Worm (Caenorhabditis elegans) whole organism, early embryonic: Measurements from ENCODE around the gene gos-28.

Experiments used
- B0310.2 ChIP-seq: sonication (generic microtip); optimal IDR thresholded peaks from 2 replicates; lab custom pipeline; 2016; ENCODE audit warnings: mild to moderate bottlenecking, missing genetic modification characterization, missing compliant biosample characterization
- F13C5.2 ChIP-seq: sonication (generic microtip); optimal IDR thresholded peaks from 2 replicates; lab custom pipeline; 2017; ENCODE audit warnings: mild to moderate bottlenecking, missing genetic modification characterization, inconsistent platforms, missing compliant biosample characterization
- aly-1 ChIP-seq: sonication (generic microtip); optimal IDR thresholded peaks from 2 replicates; lab custom pipeline; 2016; ENCODE audit warnings: missing genetic modification characterization, missing compliant biosample characterization
- ama-1 ChIP-seq: fragments of 150-350 bp; optimal IDR thresholded peaks from 2 replicates; lab custom pipeline; 2014
- ceh-13 ChIP-seq: fragments of 200-800 bp; sonication (Bioruptor generic); optimal IDR thresholded peaks from 2 replicates; lab custom pipeline; 2018; ENCODE audit warnings: mild to moderate bottlenecking, missing genetic modification characterization, missing compliant biosample characterization
- ceh-36 ChIP-seq: sonication (generic microtip); optimal IDR thresholded peaks from 2 replicates; lab custom pipeline; 2016; ENCODE audit warnings: missing genetic modification characterization, inconsistent platforms, missing compliant biosample characterization
- ets-7 ChIP-seq: sonication (generic microtip); optimal IDR thresholded peaks from 2 replicates; lab custom pipeline; 2016; ENCODE audit warnings: missing genotype, missing genetic modification characterization, missing compliant biosample characterization
- flt-1 ChIP-seq: fragments of 200-800 bp; sonication (Bioruptor generic); IDR thresholded peaks from 2 replicates; pipeline ENCODE4 v1.3.6; 2022; ENCODE audit warnings: missing genetic modification characterization, missing compliant biosample characterization
- hmbx-1 ChIP-seq: sonication (generic microtip); optimal IDR thresholded peaks from 2 replicates; lab custom pipeline; 2016; ENCODE audit warnings: mild to moderate bottlenecking, missing genetic modification characterization, missing compliant biosample characterization
- hmg-4 ChIP-seq: fragments of 200-800 bp; sonication (Bioruptor generic); optimal IDR thresholded peaks from 2 replicates; lab custom pipeline; 2018; ENCODE audit warnings: mild to moderate bottlenecking, missing genetic modification characterization, missing compliant biosample characterization
- hnd-1 ChIP-seq: sonication (generic microtip); optimal IDR thresholded peaks from 2 replicates; lab custom pipeline; 2016; ENCODE audit warnings: missing genetic modification characterization, missing compliant biosample characterization
- pes-1 ChIP-seq: fragments of 200-800 bp; sonication (Bioruptor generic); IDR thresholded peaks from 2 replicates; pipeline ENCODE4 v1.3.6; 2022; ENCODE audit warnings: missing genetic modification reagents, missing genetic modification characterization, missing compliant biosample characterization
- scrt-1 ChIP-seq: fragments of 200-800 bp; sonication (Bioruptor generic); IDR thresholded peaks from 2 replicates; pipeline ENCODE4 v1.3.6; 2022; ENCODE audit warnings: missing genetic modification characterization, missing compliant biosample characterization
- sea-1 ChIP-seq: fragments of 200-800 bp; sonication (Bioruptor generic); conservative IDR thresholded peaks from 2 replicates; pipeline ENCODE4 v1.3.6; 2022; ENCODE audit warnings: missing genetic modification characterization, missing compliant biosample characterization
- tbx-11 ChIP-seq: fragments of 200-800 bp; sonication (Bioruptor generic); IDR thresholded peaks from 2 replicates; pipeline ENCODE4 v1.3.6; 2022; ENCODE audit warnings: missing genetic modification characterization, missing compliant biosample characterization
- tbx-37 ChIP-seq: fragments of 200-800 bp; sonication (Bioruptor generic); conservative IDR thresholded peaks from 2 replicates; pipeline ENCODE4 v1.3.6; 2022; ENCODE audit warnings: missing genetic modification reagents, missing genetic modification characterization, missing compliant biosample characterization
- tra-4 ChIP-seq: sonication (generic microtip); optimal IDR thresholded peaks from 2 replicates; lab custom pipeline; 2017; ENCODE audit warnings: missing genetic modification characterization, missing compliant biosample characterization

Gene gos-28

ce11 chrIII:7323331-7323730 lies 25.6 kb downstream of the gos-28 start:
- no peak for TF ChIP-seq aly-1

- TF ChIP-seq tra-4 (tag; lab: Kevin White, UChicago) (no peak), ama-1 (no peak), tbx-11 (GFP tag; lab: Robert Waterston, UW) (no peak), ceh-13 (GFP tag; lab: Kevin White, UChicago) (no peak), hnd-1 (no peak), hmg-4 (no peak), sea-1 (GFP tag; lab: Robert Waterston, UW) (no peak), scrt-1 (GFP tag; lab: Robert Waterston, UW) (no peak), tbx-37 (GFP tag; lab: Robert Waterston, UW) (no peak), flt-1 (GFP tag; lab: Robert Waterston, UW) (no peak)
These were observed 27.0 kb downstream of the gos-28 start for ce11 chrIII:7322018-7322417.

- TF ChIP-seq pes-1 (GFP tag; lab: Robert Waterston, UW) (no peak), hmbx-1 (tag; lab: Kevin White, UChicago) (no peak), B0310.2 (tag; lab: Kevin White, UChicago) (no peak), flt-1 (GFP tag; lab: Robert Waterston, UW) (no peak)
These were observed 29.6 kb downstream of the gos-28 start, which contains the start of gene F56C9.8 for ce11 chrIII:7319390-7319789. TSS of gene F56C9.8 (minus strand) at chrIII:7319509.

ce11 chrIII:7317354-7317753 lies 31.6 kb downstream of the gos-28 start:
- TF ChIP-seq ama-1 (no peak), ceh-36 (no peak), ets-7 (tag; lab: Kevin White, UChicago) (no peak), hmbx-1 (tag; lab: Kevin White, UChicago) (no peak), hnd-1 (no peak)

- TF ChIP-seq hmg-4 (no peak), F13C5.2 (tag; lab: Kevin White, UChicago) (no peak), ceh-13 (GFP tag; lab: Kevin White, UChicago) (no peak), B0310.2 (tag; lab: Kevin White, UChicago) (no peak), pes-1 (GFP tag; lab: Robert Waterston, UW) (no peak), ets-7 (tag; lab: Kevin White, UChicago) (no peak), sea-1 (GFP tag; lab: Robert Waterston, UW) (no peak), hnd-1 (no peak), ceh-36 (no peak), scrt-1 (GFP tag; lab: Robert Waterston, UW) (no peak), hmbx-1 (tag; lab: Kevin White, UChicago) (no peak), tra-4 (tag; lab: Kevin White, UChicago) (no peak), flt-1 (GFP tag; lab: Robert Waterston, UW) (no peak), ama-1 (no peak), aly-1 (no peak), tbx-37 (GFP tag; lab: Robert Waterston, UW) (no peak), tbx-11 (GFP tag; lab: Robert Waterston, UW) (no peak)
These were observed 33.9 kb downstream of the gos-28 start, which contains the start of gene nspg-6 for ce11 chrIII:7314927-7315547. TSS of gene nspg-6 (minus strand) at chrIII:7314977.

ce11 chrIII:7314473-7314872 lies 34.5 kb downstream of the gos-28 start:
- TF ChIP-seq aly-1 (no peak), F13C5.2 (tag; lab: Kevin White, UChicago) (no peak)

- TF ChIP-seq ama-1, result no peak
- TF ChIP-seq flt-1 (GFP tag; lab: Robert Waterston, UW), result no peak
- TF ChIP-seq aly-1, result no peak
- no peak for TF ChIP-seq hmg-4
- TF ChIP-seq sea-1 (GFP tag; lab: Robert Waterston, UW), result no peak
- TF ChIP-seq F13C5.2 (tag; lab: Kevin White, UChicago), result no peak
- no peak for TF ChIP-seq tbx-11 (GFP tag; lab: Robert Waterston, UW)
- no peak for TF ChIP-seq tra-4 (tag; lab: Kevin White, UChicago)
- no peak for TF ChIP-seq pes-1 (GFP tag; lab: Robert Waterston, UW)
- TF ChIP-seq ceh-36, result no peak
- no peak for TF ChIP-seq B0310.2 (tag; lab: Kevin White, UChicago)
- TF ChIP-seq ceh-13 (GFP tag; lab: Kevin White, UChicago), result no peak
- no peak for TF ChIP-seq hmbx-1 (tag; lab: Kevin White, UChicago)
- TF ChIP-seq tbx-37 (GFP tag; lab: Robert Waterston, UW), result no peak
These were observed 38.2 kb downstream of the gos-28 start, which contains the start of the genes F56C9.6 and F56C9.3 for ce11 chrIII:7310662-7311340. TSS of gene F56C9.6 (minus strand) at chrIII:7310773. TSS of gene F56C9.3 (plus strand) at chrIII:7311290.

- TF ChIP-seq tbx-37 (GFP tag; lab: Robert Waterston, UW) (no peak), aly-1 (no peak)
These were observed 40.3 kb downstream of the gos-28 start, which contains the start of gene acbp-4 for ce11 chrIII:7308600-7309109. TSS of gene acbp-4 (minus strand) at chrIII:7309109.
